Fruit fly (Drosophila melanogaster) S2 (cell line): ENCODE results near the gene CG4611.

Experiments
- CG8478 ChIP-seq: fragments of >200 bp; optimal IDR thresholded peaks from 2 replicates; lab custom pipeline; 2018
- CTCF ChIP-seq, 2 experiments: fragments of >200 bp; optimal IDR thresholded peaks; 2 replicates each; lab custom pipeline; 2018

CG4611 gene

DNA sequence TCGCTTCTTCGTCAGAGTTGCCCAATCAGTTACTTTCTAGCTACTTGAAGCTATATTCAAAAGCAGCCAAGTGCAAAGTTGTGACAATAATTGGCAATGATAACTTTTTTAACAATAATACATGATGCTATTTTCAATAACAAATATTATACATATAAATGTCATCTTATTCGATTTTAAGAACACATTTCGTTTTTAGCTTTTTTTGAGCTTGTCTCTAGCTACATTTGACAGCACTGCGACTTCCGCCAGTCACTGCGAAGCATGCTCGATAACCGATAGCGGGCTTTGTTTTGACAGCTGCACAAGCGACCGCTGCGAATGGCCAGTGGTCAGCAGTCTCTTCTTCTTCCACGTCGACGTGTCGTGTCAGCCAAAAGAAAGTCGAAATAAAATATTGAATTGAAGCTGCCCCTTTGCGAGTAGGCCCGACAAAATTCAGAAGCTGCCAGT is 16.2 kb downstream of the CG4611 start, which contains the start of the genes Gen and Srp54k:
Gen (minus strand) TSS at position 23 of the 453 bp plus-strand sequence.
Srp54k (plus strand) TSS at position 325 of the 453 bp plus-strand sequence.
- TF ChIP-seq CTCF (optimal IDR thresholded peaks at IDR 0.05; lab: Kevin White, UChicago) (no peak), CG8478 (no peak)

DNA sequence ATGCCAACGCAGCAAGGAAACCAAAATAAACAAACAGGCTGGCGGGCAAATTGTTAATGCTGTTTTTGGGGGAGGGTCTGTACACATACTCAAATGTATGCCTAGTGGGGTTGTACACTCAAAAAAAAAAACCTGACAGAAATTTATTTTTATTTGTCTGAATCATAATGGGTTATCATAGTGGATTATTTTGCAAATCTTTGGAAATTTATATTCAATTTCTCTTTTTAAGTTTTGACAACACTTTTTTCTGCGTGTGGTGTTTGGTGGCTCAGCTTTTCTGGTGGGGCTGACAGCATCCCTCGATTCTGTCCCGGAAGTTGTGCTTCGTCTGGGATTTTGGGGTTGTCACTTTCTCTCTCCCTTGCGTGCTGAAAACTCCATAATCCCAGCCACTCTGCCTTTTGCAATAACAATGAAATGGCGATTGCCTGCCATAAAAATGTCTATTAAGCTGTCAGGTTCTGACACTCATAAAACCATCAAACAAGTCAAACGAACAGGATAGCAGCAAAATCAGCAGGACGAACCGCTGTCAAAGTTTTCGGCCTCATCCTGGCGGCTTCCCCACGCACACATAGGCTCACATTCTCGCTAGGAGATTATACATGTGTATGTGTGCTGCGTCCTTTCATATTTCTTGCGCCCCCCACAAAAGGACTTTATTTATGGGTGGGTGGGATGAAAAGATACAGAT is 18.9 kb downstream of the CG4611 start:
- TF ChIP-seq CG8478 (no peak), CTCF (optimal IDR thresholded peaks at IDR 0.05; lab: Kevin White, UChicago) (no peak)

DNA sequence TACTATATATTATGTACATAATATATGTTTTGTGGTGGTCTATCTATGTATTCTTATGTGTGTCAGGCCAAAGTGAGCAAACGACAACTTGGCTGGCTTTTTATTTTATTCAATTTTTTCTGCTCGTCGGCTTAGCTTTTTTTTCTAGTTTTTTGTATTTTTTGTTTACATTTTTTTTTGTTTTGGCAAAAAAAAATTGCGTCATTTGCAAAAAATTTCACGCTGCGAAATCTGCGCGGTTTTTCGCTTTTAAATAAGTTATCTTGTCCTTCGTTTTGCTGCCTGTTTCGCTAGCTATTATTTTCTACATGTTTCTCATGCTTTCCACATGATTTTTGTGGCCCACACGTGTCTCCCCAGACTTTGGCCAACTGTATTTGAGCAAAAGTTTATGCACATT is 36.3 kb downstream of the CG4611 start:
- TF ChIP-seq CTCF (optimal IDR thresholded peaks at IDR 0.05; lab: Kevin White, UChicago), result no peak
- TF ChIP-seq CG8478, result no peak

- TF ChIP-seq CTCF (optimal IDR thresholded peaks at IDR 0.05; lab: Kevin White, UChicago) (no peak), CG8478 (no peak)
These were observed 39.9 kb downstream of the CG4611 start for dm6 chr3L:5176071-5176470.

- no peak for TF ChIP-seq CG8478
- TF ChIP-seq CTCF (optimal IDR thresholded peaks at IDR 0.05; lab: Kevin White, UChicago), result no peak
These were observed 40.6 kb downstream of the CG4611 start for dm6 chr3L:5176789-5177188.

DNA sequence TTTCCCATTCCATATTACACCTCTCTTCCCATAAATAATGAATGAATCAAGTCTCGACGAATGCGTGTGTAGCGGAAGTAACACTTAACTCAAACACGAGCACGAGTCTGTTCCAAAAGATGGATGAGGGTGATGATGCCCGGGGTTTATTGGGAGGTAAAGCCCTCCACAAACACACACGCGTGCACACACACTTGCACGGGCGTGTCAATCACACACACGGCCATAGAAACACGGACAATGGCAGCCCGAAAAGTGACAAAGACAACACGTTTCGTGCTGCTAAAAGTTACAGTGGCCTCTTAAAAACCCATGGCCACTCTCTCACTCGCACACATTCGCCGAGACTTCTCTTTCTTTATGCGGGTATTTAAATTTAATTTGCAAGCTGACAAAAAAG is 42.7 kb downstream of the CG4611 start:
- no peak for TF ChIP-seq CG8478
- TF ChIP-seq CTCF (optimal IDR thresholded peaks at IDR 0.05; lab: Kevin White, UChicago), result no peak

- no peak for TF ChIP-seq CTCF (optimal IDR thresholded peaks at IDR 0.05; lab: Kevin White, UChicago)
These were observed 44.0 kb downstream of the CG4611 start for dm6 chr3L:5180179-5180578.

- TF ChIP-seq CG8478 (no peak), CTCF (optimal IDR thresholded peaks at IDR 0.05; lab: Kevin White, UChicago) (no peak)
These were observed 44.9 kb downstream of the CG4611 start for dm6 chr3L:5180968-5181612.

- TF ChIP-seq CG8478, result no peak
- no peak for TF ChIP-seq CTCF (optimal IDR thresholded peaks at IDR 0.05; lab: Kevin White, UChicago)
These were observed 46.2 kb downstream of the CG4611 start for dm6 chr3L:5182255-5182993.

dm6 chr3L:5182994-5183566 is 46.9 kb downstream of the CG4611 start:
- TF ChIP-seq CTCF (optimal IDR thresholded peaks at IDR 0.05; lab: Kevin White, UChicago), result no peak
- no peak for TF ChIP-seq CG8478

DNA sequence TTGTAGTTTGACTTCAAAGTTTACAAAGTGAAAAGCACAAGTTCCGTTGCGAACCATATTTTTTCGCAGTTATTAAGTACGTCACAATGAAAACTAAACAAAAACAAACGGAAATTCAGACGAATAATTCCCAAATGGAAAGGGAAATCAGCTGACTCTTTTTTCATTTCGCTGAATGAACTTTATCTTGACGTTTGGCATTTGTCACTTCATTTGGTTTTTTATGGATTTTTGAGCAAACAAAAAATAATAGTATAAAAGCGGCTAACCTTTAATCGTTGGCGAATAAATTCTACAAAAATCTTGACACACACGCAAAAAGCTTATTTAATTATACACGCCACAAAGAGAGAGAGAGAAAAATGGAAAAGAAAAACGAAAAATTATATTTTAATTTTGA is 47.5 kb downstream of the CG4611 start:
- no peak for TF ChIP-seq CG8478
- TF ChIP-seq CTCF (optimal IDR thresholded peaks at IDR 0.05; lab: Kevin White, UChicago), result no peak

- no peak for TF ChIP-seq CTCF (optimal IDR thresholded peaks at IDR 0.05; lab: Kevin White, UChicago)
- TF ChIP-seq CG8478, result no peak
These were observed 48.3 kb downstream of the CG4611 start for dm6 chr3L:5184502-5184859.

- TF ChIP-seq CG8478, result no peak
- no peak for TF ChIP-seq CTCF (optimal IDR thresholded peaks at IDR 0.05; lab: Kevin White, UChicago)
These were observed 48.9 kb downstream of the CG4611 start for dm6 chr3L:5184860-5185639.

dm6 chr3L:5186807-5187571 is 50.8 kb downstream of the CG4611 start:
- TF ChIP-seq CG8478 (no peak), CTCF (optimal IDR thresholded peaks at IDR 0.05; lab: Kevin White, UChicago) (no peak)
